Worm (Caenorhabditis elegans) whole organism, L2 larva: ENCODE measurements around the gene hpo-40.

Experiments
- C34F6.9 ChIP-seq: fragments of 150-350 bp; optimal IDR thresholded peaks from 2 replicates; lab custom pipeline; 2014; ENCODE audit warnings: missing biosample characterization, missing genetic modification characterization
- ama-1 ChIP-seq: fragments of 150-350 bp; optimal IDR thresholded peaks from 2 replicates; lab custom pipeline; 2018; ENCODE audit warnings: inconsistent platforms
- elt-1 ChIP-seq: fragments of 150-350 bp; optimal IDR thresholded peaks from 2 replicates; lab custom pipeline; 2014; ENCODE audit warnings: missing biosample characterization, missing genetic modification characterization
- elt-3 ChIP-seq: sonication (generic microtip); optimal IDR thresholded peaks from 2 replicates; lab custom pipeline; 2017; ENCODE audit warnings: missing biosample characterization, missing genetic modification characterization
- fos-1 ChIP-seq: fragments of 150-350 bp; optimal IDR thresholded peaks from 2 replicates; lab custom pipeline; 2014; ENCODE audit warnings: missing biosample characterization, missing genetic modification characterization
- lsy-2 ChIP-seq, 2 experiments: fragments of 150-350 bp in 1 of 2; sonication (generic microtip) in 1 of 2; optimal IDR thresholded peaks; 2 replicates each; lab custom pipeline; 2014 to 2017; ENCODE audit warnings: missing biosample characterization in 2 of 2, missing genetic modification characterization in 2 of 2
- mdl-1 ChIP-seq, 2 experiments: fragments of 150-350 bp in 1 of 2; sonication (generic microtip) in 1 of 2; optimal IDR thresholded peaks; 2 replicates each; lab custom pipeline; 2017; ENCODE audit warnings: missing biosample characterization in 2 of 2, missing genetic modification characterization in 2 of 2
- peb-1 ChIP-seq: fragments of 150-350 bp; optimal IDR thresholded peaks from 2 replicates; lab custom pipeline; 2014; ENCODE audit warnings: missing biosample characterization, missing genetic modification characterization
- snpc-4 ChIP-seq: fragments of 150-350 bp; optimal IDR thresholded peaks from 2 replicates; lab custom pipeline; 2014; ENCODE audit warnings: missing biosample characterization, missing genetic modification characterization
- unc-39 ChIP-seq: fragments of 150-350 bp; optimal IDR thresholded peaks from 2 replicates; lab custom pipeline; 2014; ENCODE audit warnings: missing biosample characterization, missing genetic modification characterization
- unc-55 ChIP-seq: fragments of 150-350 bp; sonication (generic microtip); optimal IDR thresholded peaks from 3 replicates; lab custom pipeline; 2014; ENCODE audit warnings: missing biosample characterization, missing genetic modification reagents, missing genetic modification characterization
- ztf-4 ChIP-seq: fragments of 150-350 bp; optimal IDR thresholded peaks from 2 replicates; lab custom pipeline; 2014; ENCODE audit warnings: missing biosample characterization, missing genetic modification characterization

ce11 chrV:10166368-10166767 is 46.4 kb upstream of the hpo-40 start, which contains the start of gene C51E3.6:
- no peak for TF ChIP-seq elt-1 (tag; lab: Kevin White, UChicago)
- no peak for TF ChIP-seq ama-1 (lab: Kevin White, UChicago)
- no peak for TF ChIP-seq ztf-4 (tag; lab: Kevin White, UChicago)
- TF ChIP-seq mdl-1 (tag; optimal IDR thresholded peaks at IDR 0.05; lab: Kevin White, UChicago), result no peak
- TF ChIP-seq fos-1 (tag; lab: Kevin White, UChicago), result no peak
- no peak for TF ChIP-seq unc-39 (tag; lab: Kevin White, UChicago)
- TF ChIP-seq C34F6.9 (tag; lab: Kevin White, UChicago), result no peak
- no peak for TF ChIP-seq peb-1 (tag; lab: Kevin White, UChicago)
- no peak for TF ChIP-seq lsy-2 (tag; optimal IDR thresholded peaks at IDR 0.05; lab: Kevin White, UChicago)
- no peak for TF ChIP-seq unc-55 (GFP tag; lab: Kevin White, UChicago)
- TF ChIP-seq snpc-4 (tag; lab: Kevin White, UChicago), result no peak
- TF ChIP-seq elt-3 (tag; lab: Kevin White, UChicago), result no peak
